Worm (Caenorhabditis elegans) whole organism, young adult: ENCODE results near the gene nfm-1.
"Not testable (repeated sequence)": the region's sequence is repeated elsewhere in the genome, so short reads cannot be mapped to it uniquely, and the experiment has no call there.

Experiments used
- B0336.3 ChIP-seq: fragments of 200-800 bp; sonication (Bioruptor generic); IDR thresholded peaks from 2 replicates; pipeline ENCODE4 v1.3.6; 2022; ENCODE audit warnings: missing genetic modification characterization, missing compliant biosample characterization
- F33H1.4 ChIP-seq: fragments of 200-800 bp; sonication (Bioruptor generic); IDR thresholded peaks from 2 replicates; pipeline ENCODE4 v1.3.6; 2022; ENCODE audit warnings: missing genetic modification reagents, missing genetic modification characterization, missing compliant biosample characterization
- F52B5.7 ChIP-seq: sonication (generic microtip); optimal IDR thresholded peaks from 2 replicates; lab custom pipeline; 2016; ENCODE audit warnings: mild to moderate bottlenecking, missing genetic modification characterization, missing compliant biosample characterization
- K12H6.12 ChIP-seq: fragments of 200-800 bp; sonication (Bioruptor generic); optimal IDR thresholded peaks from 2 replicates; lab custom pipeline; 2018; ENCODE audit warnings: mild to moderate bottlenecking, missing genetic modification characterization, missing compliant biosample characterization
- Y95B8A.8 ChIP-seq: fragments of 200-800 bp; sonication (Bioruptor generic); IDR thresholded peaks from 2 replicates; pipeline ENCODE4 v1.3.6; 2022; ENCODE audit warnings: missing genetic modification reagents, missing genetic modification characterization, missing compliant biosample characterization
- ama-1 ChIP-seq, 3 experiments: fragments of 150-350 bp in 1 of 3; sonication (generic microtip) in 2 of 3; optimal IDR thresholded peaks; 2 replicates each; lab custom pipeline; 2014 to 2018; ENCODE audit warnings: missing biosample characterization in 2 of 3, missing genetic modification characterization in 2 of 3, missing genetic modification reagents in 2 of 3
- atf-7 ChIP-seq: sonication (generic microtip); optimal IDR thresholded peaks from 2 replicates; lab custom pipeline; 2017; ENCODE audit warnings: mild to moderate bottlenecking, missing genetic modification characterization, missing compliant biosample characterization
- athp-1 ChIP-seq: sonication (generic microtip); optimal IDR thresholded peaks from 2 replicates; lab custom pipeline; 2017; ENCODE audit warnings: mild to moderate bottlenecking, missing genetic modification characterization, missing compliant biosample characterization
- attf-5 ChIP-seq: fragments of 200-800 bp; sonication (Bioruptor generic); optimal IDR thresholded peaks from 2 replicates; lab custom pipeline; 2018; ENCODE audit warnings: mild to moderate bottlenecking, missing genetic modification characterization, missing compliant biosample characterization
- cebp-1 ChIP-seq, 2 experiments: fragments of 200-800 bp in 1 of 2; sonication (Bioruptor generic) in 1 of 2; sonication (generic microtip) in 1 of 2; IDR thresholded peaks in 1 of 2; optimal IDR thresholded peaks in 1 of 2; 2 replicates each; pipeline versions ENCODE4 v1.3.6 to Lab custom; 2017 to 2022; ENCODE audit warnings: missing compliant biosample characterization in 2 of 2, missing genetic modification characterization in 2 of 2, mild to moderate bottlenecking in 1 of 2, missing genetic modification reagents in 1 of 2, moderate library complexity in 1 of 2
- ceh-27 ChIP-seq: fragments of 200-800 bp; sonication (Bioruptor generic); optimal IDR thresholded peaks from 2 replicates; lab custom pipeline; 2018; ENCODE audit warnings: mild to moderate bottlenecking, missing genetic modification characterization, moderate library complexity, missing compliant biosample characterization
- chd-7 ChIP-seq: sonication (generic microtip); optimal IDR thresholded peaks from 2 replicates; lab custom pipeline; 2016; ENCODE audit warnings: mild to moderate bottlenecking, missing genetic modification characterization, moderate library complexity, missing compliant biosample characterization
- dox-1 ChIP-seq: fragments of 200-800 bp; sonication (Bioruptor generic); IDR thresholded peaks from 2 replicates; pipeline ENCODE4 v1.3.6; 2022; ENCODE audit warnings: missing genetic modification reagents, missing genetic modification characterization, missing compliant biosample characterization
- egrh-3 ChIP-seq: fragments of 200-800 bp; sonication (Bioruptor generic); IDR thresholded peaks from 2 replicates; pipeline ENCODE4 v1.3.6; 2022; ENCODE audit warnings: missing genetic modification reagents, missing genetic modification characterization, missing compliant biosample characterization
- gei-17 ChIP-seq: fragments of 200-800 bp; sonication (Bioruptor generic); optimal IDR thresholded peaks from 2 replicates; lab custom pipeline; 2018; ENCODE audit warnings: mild to moderate bottlenecking, missing genetic modification characterization, missing compliant biosample characterization
- hmg-1.2 ChIP-seq: fragments of 200-800 bp; sonication (Bioruptor generic); IDR thresholded peaks from 2 replicates; pipeline ENCODE4 v1.3.6; 2022; ENCODE audit warnings: missing genetic modification reagents, missing genetic modification characterization, missing compliant biosample characterization
- lin-35 ChIP-seq, 3 experiments: fragments of 150-350 bp in 2 of 3; sonication (generic microtip) in 1 of 3; optimal IDR thresholded peaks; 2 replicates each; lab custom pipeline; 2014 to 2018; ENCODE audit warnings: missing biosample characterization in 3 of 3, missing genetic modification characterization in 3 of 3, missing genetic modification reagents in 3 of 3
- lin-40 ChIP-seq: sonication (generic microtip); optimal IDR thresholded peaks from 2 replicates; lab custom pipeline; 2016; ENCODE audit warnings: missing genetic modification characterization, mild to moderate bottlenecking, missing compliant biosample characterization, missing genotype, missing genetic modification reagents
- lin-54 ChIP-seq: fragments of 200-800 bp; sonication (Bioruptor generic); optimal IDR thresholded peaks from 2 replicates; lab custom pipeline; 2018; ENCODE audit warnings: mild to moderate bottlenecking, missing genetic modification characterization, missing compliant biosample characterization
- lir-1 ChIP-seq: fragments of 200-800 bp; sonication (Bioruptor generic); conservative IDR thresholded peaks from 2 replicates; pipeline ENCODE4 v1.3.6; 2022; ENCODE audit warnings: missing genetic modification reagents, missing genetic modification characterization, missing compliant biosample characterization
- lsl-1 ChIP-seq: fragments of 200-800 bp; sonication (Bioruptor generic); optimal IDR thresholded peaks from 2 replicates; lab custom pipeline; 2018; ENCODE audit warnings: mild to moderate bottlenecking, missing genetic modification characterization, moderate library complexity, missing compliant biosample characterization
- madf-10 ChIP-seq: sonication (generic microtip); optimal IDR thresholded peaks from 2 replicates; lab custom pipeline; 2016; ENCODE audit warnings: mild to moderate bottlenecking, missing genetic modification characterization, missing compliant biosample characterization
- mcd-1 ChIP-seq: fragments of 200-800 bp; sonication (Bioruptor generic); IDR thresholded peaks from 2 replicates; pipeline ENCODE4 v1.3.6; 2022; ENCODE audit warnings: missing genetic modification reagents, missing genetic modification characterization, missing compliant biosample characterization
- nfyb-1 ChIP-seq: fragments of 200-800 bp; sonication (Bioruptor generic); IDR thresholded peaks from 2 replicates; pipeline ENCODE4 v1.3.6; 2022; ENCODE audit warnings: missing genetic modification reagents, missing genetic modification characterization, missing compliant biosample characterization
- nhr-80 ChIP-seq: sonication (generic microtip); optimal IDR thresholded peaks from 2 replicates; lab custom pipeline; 2016; ENCODE audit warnings: missing genetic modification characterization, missing compliant biosample characterization
- pbrm-1 ChIP-seq: fragments of 200-800 bp; sonication (Bioruptor generic); IDR thresholded peaks from 2 replicates; pipeline ENCODE4 v1.3.6; 2022; ENCODE audit warnings: missing genetic modification reagents, missing genetic modification characterization, missing compliant biosample characterization
- repo-1 ChIP-seq: sonication (generic microtip); optimal IDR thresholded peaks from 2 replicates; lab custom pipeline; 2017; ENCODE audit warnings: mild to moderate bottlenecking, missing genetic modification characterization, missing compliant biosample characterization
- snpc-1.3 ChIP-seq: sonication (generic microtip); optimal IDR thresholded peaks from 2 replicates; lab custom pipeline; 2017; ENCODE audit warnings: missing genetic modification characterization, mild to moderate bottlenecking, missing compliant biosample characterization, antibody characterized with exemption, moderate library complexity, missing genotype, missing genetic modification reagents; ENCODE audit not compliant: insufficient read depth
- snpc-4 ChIP-seq, 5 experiments: fragments of 150-350 bp in 1 of 5; sonication (generic microtip) in 4 of 5; optimal IDR thresholded peaks; 2 replicates each; lab custom pipeline; 2014 to 2018; ENCODE audit warnings: missing genetic modification characterization in 5 of 5, missing biosample characterization in 3 of 5, antibody characterized with exemption in 2 of 5, mild to moderate bottlenecking in 2 of 5, missing compliant biosample characterization in 2 of 5, missing genotype in 2 of 5, moderate library complexity in 2 of 5, missing genetic modification reagents in 1 of 5
- somi-1 ChIP-seq: fragments of 200-800 bp; sonication (Bioruptor generic); optimal IDR thresholded peaks from 2 replicates; lab custom pipeline; 2018; ENCODE audit warnings: mild to moderate bottlenecking, missing genetic modification characterization, missing compliant biosample characterization
- tbp1 ChIP-seq: fragments of 200-800 bp; sonication (Bioruptor generic); optimal IDR thresholded peaks from 2 replicates; lab custom pipeline; 2018; ENCODE audit warnings: mild to moderate bottlenecking, missing genetic modification characterization, missing compliant biosample characterization
- tlf-1 ChIP-seq: fragments of 200-800 bp; sonication (Bioruptor generic); optimal IDR thresholded peaks from 2 replicates; lab custom pipeline; 2018; ENCODE audit warnings: mild to moderate bottlenecking, missing genetic modification characterization, missing compliant biosample characterization
- zfh-2 ChIP-seq: fragments of 200-800 bp; sonication (Bioruptor generic); conservative IDR thresholded peaks from 2 replicates; pipeline ENCODE4 v1.3.6; 2022; ENCODE audit warnings: missing genetic modification reagents, missing genetic modification characterization, missing compliant biosample characterization
- zim-3 ChIP-seq: sonication (generic microtip); optimal IDR thresholded peaks from 2 replicates; lab custom pipeline; 2017; ENCODE audit warnings: mild to moderate bottlenecking, missing genetic modification characterization, moderate library complexity, missing compliant biosample characterization
- ztf-18 ChIP-seq: sonication (generic microtip); optimal IDR thresholded peaks from 2 replicates; lab custom pipeline; 2016; ENCODE audit warnings: missing genotype, mild to moderate bottlenecking, missing genetic modification characterization, missing compliant biosample characterization
- ztf-22 ChIP-seq: fragments of 200-800 bp; sonication (Bioruptor generic); optimal IDR thresholded peaks from 2 replicates; lab custom pipeline; 2018; ENCODE audit warnings: mild to moderate bottlenecking, missing genetic modification characterization, moderate library complexity, missing compliant biosample characterization
- ztf-26 ChIP-seq: sonication (generic microtip); optimal IDR thresholded peaks from 2 replicates; lab custom pipeline; 2017; ENCODE audit warnings: missing genetic modification characterization, missing compliant biosample characterization
- ztf-3 ChIP-seq: fragments of 200-800 bp; sonication (Bioruptor generic); optimal IDR thresholded peaks from 2 replicates; lab custom pipeline; 2018; ENCODE audit warnings: mild to moderate bottlenecking, missing genetic modification characterization, missing compliant biosample characterization

Gene nfm-1

ce11 chrIII:6132068-6132467 lies 27.2 kb upstream of the nfm-1 start:
- TF ChIP-seq F33H1.4 (GFP tag; lab: Robert Waterston, UW), result no peak
- peak; percentile 49; the same call in 1 of the 2 replicates for TF ChIP-seq B0336.3 (GFP tag; lab: Robert Waterston, UW)
- peak; percentile 15 for TF ChIP-seq nhr-80 (tag; lab: Kevin White, UChicago)
- no peak for TF ChIP-seq madf-10
- no peak for TF ChIP-seq zim-3 (tag; lab: Kevin White, UChicago)
- TF ChIP-seq ama-1 (optimal IDR thresholded peaks at IDR 0.05; lab: Kevin White, UChicago), result no peak
- no peak for TF ChIP-seq ama-1 (GFP tag; optimal IDR thresholded peaks at IDR 0.05; lab: Kevin White, UChicago)
- TF ChIP-seq F52B5.7 (tag; lab: Kevin White, UChicago), result no peak
- no peak for TF ChIP-seq snpc-1.3 (tag; lab: Kevin White, UChicago)
- no peak for TF ChIP-seq dox-1 (GFP tag; lab: Robert Waterston, UW)

DNA sequence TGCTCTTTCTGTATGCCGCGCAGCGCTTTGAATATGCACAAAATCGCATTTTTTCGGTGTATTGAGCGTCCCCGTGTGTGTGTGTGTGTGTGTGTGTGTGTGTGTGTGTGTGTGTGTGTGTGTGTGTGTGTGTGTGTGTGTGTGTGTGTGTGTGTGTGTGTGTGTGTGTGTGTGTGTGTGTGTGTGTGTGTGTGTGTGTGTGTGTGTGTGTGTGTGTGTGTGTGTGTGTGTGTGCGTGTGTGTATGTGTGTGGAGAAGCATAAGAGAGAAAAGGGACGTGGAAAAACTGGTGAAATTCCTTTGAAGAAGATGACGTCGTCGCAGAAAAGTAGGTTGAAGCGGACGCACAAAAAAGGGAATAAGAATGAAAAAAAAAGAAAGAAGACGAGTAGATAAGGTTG lies 25.9 kb upstream of the nfm-1 start:
- TF ChIP-seq ceh-27 (GFP tag; lab: Kevin White, UChicago), result peak; percentile 97
- TF ChIP-seq atf-7 (tag; lab: Kevin White, UChicago), result peak; percentile 71
- not testable (repeated sequence) for TF ChIP-seq cebp-1 (GFP tag; IDR thresholded peaks at IDR 0.05; lab: Robert Waterston, UW); snpc-4 (GFP tag; optimal IDR thresholded peaks at IDR 0.05; lab: Kevin White, UChicago)
- peak; percentile 86 for TF ChIP-seq cebp-1 (tag; optimal IDR thresholded peaks at IDR 0.05; lab: Kevin White, UChicago)
- peak; percentile 21; the same call in 1 of the 2 replicates for TF ChIP-seq pbrm-1 (GFP tag; lab: Robert Waterston, UW)
- TF ChIP-seq ztf-22 (GFP tag; lab: Kevin White, UChicago), result peak; percentile 71
- TF ChIP-seq ztf-3, result peak; percentile 100
- peak; percentile 67 for TF ChIP-seq ztf-26 (tag; lab: Kevin White, UChicago)
- TF ChIP-seq tlf-1, result peak; percentile 59
- peak; percentile 21 for TF ChIP-seq ztf-18 (tag; lab: Kevin White, UChicago)
- peak; percentile 77 for TF ChIP-seq F52B5.7 (tag; lab: Kevin White, UChicago)
- peak; percentile 46 for TF ChIP-seq mcd-1 (GFP tag; lab: Robert Waterston, UW)
- peak; percentile 60 for TF ChIP-seq dox-1 (GFP tag; lab: Robert Waterston, UW)
- peak; percentile 50 for TF ChIP-seq tbp1 (GFP tag; lab: Kevin White, UChicago)
- TF ChIP-seq egrh-3 (GFP tag; lab: Robert Waterston, UW), result peak; percentile 78
- peak; percentile 83 for TF ChIP-seq lir-1 (GFP tag; lab: Robert Waterston, UW)
- TF ChIP-seq Y95B8A.8, result 0 out of 2 replicates have a peak, but pooled peaks have one; percentile 35
- TF ChIP-seq lin-40 (tag; lab: Kevin White, UChicago), result peak; percentile 54
- peak; percentile 77 for TF ChIP-seq B0336.3 (GFP tag; lab: Robert Waterston, UW)
- TF ChIP-seq nfyb-1 (GFP tag; lab: Robert Waterston, UW), result peak; percentile 66; the same call in 1 of the 2 replicates
- TF ChIP-seq repo-1, result peak; percentile 80
- peak; percentile 95 for TF ChIP-seq K12H6.12 (tag; lab: Kevin White, UChicago)
- peak; percentile 67 for TF ChIP-seq lin-54 (GFP tag; lab: Kevin White, UChicago)
- peak; percentile 44 for TF ChIP-seq lsl-1 (GFP tag; lab: Kevin White, UChicago)
- peak; percentile 74 for TF ChIP-seq zfh-2
- TF ChIP-seq chd-7 (tag; lab: Kevin White, UChicago), result peak; percentile 90
- peak in 1 of 3 experiments; percentile 6 for TF ChIP-seq lin-35 (GFP tag; optimal IDR thresholded peaks at IDR 0.05; lab: Kevin White, UChicago)
- TF ChIP-seq somi-1 (GFP tag; lab: Kevin White, UChicago), result peak; percentile 74
- peak in 2 of 4 experiments; percentile 39 to 52 for TF ChIP-seq snpc-4 (tag; optimal IDR thresholded peaks at IDR 0.05; lab: Kevin White, UChicago)
- peak; percentile 68 for TF ChIP-seq attf-5 (GFP tag; lab: Kevin White, UChicago)
- TF ChIP-seq gei-17 (GFP tag; lab: Kevin White, UChicago), result peak; percentile 30
- TF ChIP-seq athp-1 (tag; lab: Kevin White, UChicago), result peak; percentile 45
- TF ChIP-seq hmg-1.2 (GFP tag; lab: Robert Waterston, UW), result peak; percentile 69
